Worm (Caenorhabditis elegans): ENCODE measurements around the gene srd-2.

- TF ChIP-seq pqm-1 (tag; optimal IDR thresholded peaks at IDR 0.05) (no peak), sox-4 (tag; optimal IDR thresholded peaks at IDR 0.05) (no peak), ceh-9 (tag; optimal IDR thresholded peaks at IDR 0.05) (no peak), nfya-1 (tag; optimal IDR thresholded peaks at IDR 0.05) (no peak), hlh-13 (GFP tag; optimal IDR thresholded peaks at IDR 0.05) (no peak), pha-4 (tag; optimal IDR thresholded peaks at IDR 0.05) (no peak), unc-86 (tag; optimal IDR thresholded peaks at IDR 0.05) (no peak), elt-2 (tag; optimal IDR thresholded peaks at IDR 0.05) (no peak), dmd-4 (tag; optimal IDR thresholded peaks at IDR 0.05; ENCODE audit: borderline replicate concordance) (no peak), ceh-24 (tag; optimal IDR thresholded peaks at IDR 0.05) (no peak), C08G9.2 (tag; optimal IDR thresholded peaks at IDR 0.05) (no peak), ref-2 (tag; optimal IDR thresholded peaks at IDR 0.05) (no peak), Y22D7AL.16 (tag; optimal IDR thresholded peaks at IDR 0.05) (no peak), nhr-11 (tag; optimal IDR thresholded peaks at IDR 0.05) (no peak)
Observed at ce11 chrII:10221627-10222026, 33.9 kb upstream of the srd-2 start.
